Worm (Caenorhabditis elegans) whole organism, early embryonic: Measurements from ENCODE around the gene AH6.3.
A peak's percentile ranks its signal among the peaks of the same experiment; 100 is the strongest.

ENCODE experiments used
- B0310.2 ChIP-seq: sonication (generic microtip); optimal IDR thresholded peaks from 2 replicates; lab custom pipeline; 2016; ENCODE audit warnings: mild to moderate bottlenecking, missing genetic modification characterization, missing compliant biosample characterization
- F13C5.2 ChIP-seq: sonication (generic microtip); optimal IDR thresholded peaks from 2 replicates; lab custom pipeline; 2017; ENCODE audit warnings: mild to moderate bottlenecking, missing genetic modification characterization, inconsistent platforms, missing compliant biosample characterization
- aly-1 ChIP-seq: sonication (generic microtip); optimal IDR thresholded peaks from 2 replicates; lab custom pipeline; 2016; ENCODE audit warnings: missing genetic modification characterization, missing compliant biosample characterization
- ama-1 ChIP-seq: fragments of 150-350 bp; optimal IDR thresholded peaks from 2 replicates; lab custom pipeline; 2014
- ceh-13 ChIP-seq: fragments of 200-800 bp; sonication (Bioruptor generic); optimal IDR thresholded peaks from 2 replicates; lab custom pipeline; 2018; ENCODE audit warnings: mild to moderate bottlenecking, missing genetic modification characterization, missing compliant biosample characterization
- ceh-36 ChIP-seq: sonication (generic microtip); optimal IDR thresholded peaks from 2 replicates; lab custom pipeline; 2016; ENCODE audit warnings: missing genetic modification characterization, inconsistent platforms, missing compliant biosample characterization
- ets-7 ChIP-seq: sonication (generic microtip); optimal IDR thresholded peaks from 2 replicates; lab custom pipeline; 2016; ENCODE audit warnings: missing genotype, missing genetic modification characterization, missing compliant biosample characterization
- flt-1 ChIP-seq: fragments of 200-800 bp; sonication (Bioruptor generic); IDR thresholded peaks from 2 replicates; pipeline ENCODE4 v1.3.6; 2022; ENCODE audit warnings: missing genetic modification characterization, missing compliant biosample characterization
- hmbx-1 ChIP-seq: sonication (generic microtip); optimal IDR thresholded peaks from 2 replicates; lab custom pipeline; 2016; ENCODE audit warnings: mild to moderate bottlenecking, missing genetic modification characterization, missing compliant biosample characterization
- hmg-4 ChIP-seq: fragments of 200-800 bp; sonication (Bioruptor generic); optimal IDR thresholded peaks from 2 replicates; lab custom pipeline; 2018; ENCODE audit warnings: mild to moderate bottlenecking, missing genetic modification characterization, missing compliant biosample characterization
- hnd-1 ChIP-seq: sonication (generic microtip); optimal IDR thresholded peaks from 2 replicates; lab custom pipeline; 2016; ENCODE audit warnings: missing genetic modification characterization, missing compliant biosample characterization
- pes-1 ChIP-seq: fragments of 200-800 bp; sonication (Bioruptor generic); IDR thresholded peaks from 2 replicates; pipeline ENCODE4 v1.3.6; 2022; ENCODE audit warnings: missing genetic modification reagents, missing genetic modification characterization, missing compliant biosample characterization
- scrt-1 ChIP-seq: fragments of 200-800 bp; sonication (Bioruptor generic); IDR thresholded peaks from 2 replicates; pipeline ENCODE4 v1.3.6; 2022; ENCODE audit warnings: missing genetic modification characterization, missing compliant biosample characterization
- sea-1 ChIP-seq: fragments of 200-800 bp; sonication (Bioruptor generic); conservative IDR thresholded peaks from 2 replicates; pipeline ENCODE4 v1.3.6; 2022; ENCODE audit warnings: missing genetic modification characterization, missing compliant biosample characterization
- tbx-11 ChIP-seq: fragments of 200-800 bp; sonication (Bioruptor generic); IDR thresholded peaks from 2 replicates; pipeline ENCODE4 v1.3.6; 2022; ENCODE audit warnings: missing genetic modification characterization, missing compliant biosample characterization
- tbx-37 ChIP-seq: fragments of 200-800 bp; sonication (Bioruptor generic); conservative IDR thresholded peaks from 2 replicates; pipeline ENCODE4 v1.3.6; 2022; ENCODE audit warnings: missing genetic modification reagents, missing genetic modification characterization, missing compliant biosample characterization
- tra-4 ChIP-seq: sonication (generic microtip); optimal IDR thresholded peaks from 2 replicates; lab custom pipeline; 2017; ENCODE audit warnings: missing genetic modification characterization, missing compliant biosample characterization

The AH6.3 gene

DNA sequence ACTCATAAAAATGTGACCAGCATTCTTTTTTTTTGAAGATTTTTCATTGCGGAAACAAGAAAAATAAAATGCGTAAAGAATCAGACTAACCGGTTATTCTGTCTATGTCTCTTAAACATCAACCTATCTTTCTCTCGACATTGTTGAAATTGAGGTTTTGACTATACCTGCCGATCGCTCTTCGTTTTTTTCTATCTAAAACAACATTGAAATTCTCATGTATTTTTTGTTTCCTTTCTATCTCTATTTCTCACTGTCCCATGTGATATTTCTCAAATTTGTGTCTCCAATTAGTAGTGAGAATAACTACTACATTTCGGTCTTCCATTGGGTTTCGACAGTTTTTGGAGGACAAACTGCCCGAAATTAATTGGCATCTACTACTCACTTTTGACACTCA, 42.0 kb downstream of the AH6.3 start:
- no peak for TF ChIP-seq hmg-4
- TF ChIP-seq scrt-1 (GFP tag; lab: Robert Waterston, UW), result no peak
- no peak for TF ChIP-seq F13C5.2
- no peak for TF ChIP-seq ama-1 (lab: Kevin White, UChicago)
- no peak for TF ChIP-seq aly-1
- no peak for TF ChIP-seq hnd-1 (tag; lab: Kevin White, UChicago)
- TF ChIP-seq tbx-11 (GFP tag; lab: Robert Waterston, UW), result no peak
- TF ChIP-seq ets-7 (tag; lab: Kevin White, UChicago), result no peak

DNA sequence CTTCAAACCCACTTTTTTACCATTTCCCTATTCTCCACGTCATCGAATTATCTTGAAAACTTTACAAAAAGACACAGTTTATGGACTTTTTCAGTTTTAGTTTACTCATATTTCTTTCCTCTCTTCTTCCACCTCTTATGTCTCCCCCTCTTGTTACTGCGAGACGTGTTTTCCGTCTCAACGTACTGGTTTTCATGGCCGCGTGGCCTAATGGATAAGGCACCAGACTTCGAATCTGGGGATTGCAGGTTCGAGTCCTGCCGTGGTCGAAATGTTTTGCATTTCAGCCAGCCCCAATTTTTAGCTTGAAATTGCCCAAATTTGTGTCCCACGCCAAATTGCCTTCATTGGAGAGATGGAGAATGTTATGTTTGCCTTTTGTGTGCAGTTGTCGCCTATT, 47.2 kb downstream of the AH6.3 start:
- TF ChIP-seq ceh-36 (tag; lab: Kevin White, UChicago) (peak; percentile 94), hmbx-1 (tag; lab: Kevin White, UChicago) (peak; percentile 70), hmg-4 (peak; percentile 86), pes-1 (GFP tag; lab: Robert Waterston, UW) (peak; percentile 95), aly-1 (peak; percentile 95), tbx-37 (GFP tag; lab: Robert Waterston, UW) (peak; percentile 92), sea-1 (peak; percentile 92), hnd-1 (tag; lab: Kevin White, UChicago) (peak; percentile 79), B0310.2 (tag; lab: Kevin White, UChicago) (peak; percentile 91), tbx-11 (GFP tag; lab: Robert Waterston, UW) (peak; percentile 95), ets-7 (tag; lab: Kevin White, UChicago) (peak; percentile 84), flt-1 (GFP tag; lab: Robert Waterston, UW) (peak; percentile 95), scrt-1 (GFP tag; lab: Robert Waterston, UW) (peak; percentile 93), ama-1 (lab: Kevin White, UChicago) (no peak), ceh-13 (GFP tag; lab: Kevin White, UChicago) (peak; percentile 90), F13C5.2 (peak; percentile 95), tra-4 (tag; lab: Kevin White, UChicago) (peak; percentile 55)
